Worm (Caenorhabditis elegans): ENCODE measurements around the gene T05A10.6.

Gene T05A10.6

DNA sequence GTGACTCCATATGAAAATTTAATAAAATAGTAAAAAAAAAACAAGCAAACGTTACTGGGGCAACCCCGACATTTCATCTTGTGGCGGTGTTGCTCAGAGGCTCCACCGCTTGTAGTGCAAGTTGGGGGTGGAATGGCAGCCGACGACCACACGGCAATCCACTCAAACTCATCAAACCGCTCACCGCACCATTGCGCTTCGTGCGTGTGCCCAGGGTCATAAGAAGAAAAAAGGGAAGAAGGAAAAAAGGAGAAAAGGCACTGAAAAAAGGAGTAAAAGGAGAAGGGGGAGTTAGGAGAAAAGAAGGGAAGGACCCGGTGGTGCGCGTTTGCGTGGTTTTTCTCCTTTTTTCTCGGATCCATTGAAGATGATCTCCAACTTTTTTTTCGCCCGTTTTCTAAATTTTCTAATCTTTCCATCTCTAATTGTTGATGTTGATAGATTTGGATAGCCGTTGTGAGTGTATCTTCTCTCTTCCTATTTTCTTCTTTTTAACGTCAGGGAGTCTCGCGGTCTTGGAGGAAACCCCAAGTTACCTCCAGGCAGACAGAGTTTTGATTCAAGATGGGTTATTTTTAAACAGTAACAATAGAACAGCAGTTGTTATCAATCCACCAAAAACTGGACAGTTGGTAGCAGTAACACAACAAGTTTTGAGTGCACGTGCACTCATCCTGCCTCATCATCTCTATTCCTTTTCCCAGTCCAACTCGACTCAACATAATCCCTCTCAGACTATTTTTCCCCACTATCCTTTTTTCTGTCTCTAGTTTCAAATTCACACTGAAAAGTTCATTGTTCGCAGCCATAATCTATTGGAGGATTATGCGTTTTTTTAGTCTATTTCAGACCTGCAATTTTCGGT is 26.0 kb downstream of the T05A10.6 start:
- TF ChIP-seq klf-2 (GFP tag; conservative IDR thresholded peaks at IDR 0.05): no peak
- no peak for TF ChIP-seq med-1 (GFP tag; optimal IDR thresholded peaks at IDR 0.05; ENCODE audit: insufficient read depth)
- TF ChIP-seq ztf-23 (GFP tag; IDR thresholded peaks at IDR 0.05): no peak
- no peak for TF ChIP-seq ztf-29 (GFP tag; IDR thresholded peaks at IDR 0.05)
- TF ChIP-seq cog-1 (tag; optimal IDR thresholded peaks at IDR 0.05): no peak
- no peak for TF ChIP-seq T22C8.4 (GFP tag; IDR thresholded peaks at IDR 0.05)
- no peak for TF ChIP-seq flt-1 (GFP tag; IDR thresholded peaks at IDR 0.05)
- TF ChIP-seq ref-1 (GFP tag; conservative IDR thresholded peaks at IDR 0.05): no peak
- no peak for TF ChIP-seq tab-1 (GFP tag; IDR thresholded peaks at IDR 0.05)

- no peak for TF ChIP-seq T22C8.4 (GFP tag; IDR thresholded peaks at IDR 0.05)
- TF ChIP-seq med-1 (GFP tag; optimal IDR thresholded peaks at IDR 0.05; ENCODE audit: insufficient read depth): no peak
- TF ChIP-seq flt-1 (GFP tag; IDR thresholded peaks at IDR 0.05): 0 out of 2 replicates have a peak, but pooled peaks have one; percentile 19
These were observed 26.9 kb downstream of the T05A10.6 start for ce11 chrX:10767669-10768068.

DNA sequence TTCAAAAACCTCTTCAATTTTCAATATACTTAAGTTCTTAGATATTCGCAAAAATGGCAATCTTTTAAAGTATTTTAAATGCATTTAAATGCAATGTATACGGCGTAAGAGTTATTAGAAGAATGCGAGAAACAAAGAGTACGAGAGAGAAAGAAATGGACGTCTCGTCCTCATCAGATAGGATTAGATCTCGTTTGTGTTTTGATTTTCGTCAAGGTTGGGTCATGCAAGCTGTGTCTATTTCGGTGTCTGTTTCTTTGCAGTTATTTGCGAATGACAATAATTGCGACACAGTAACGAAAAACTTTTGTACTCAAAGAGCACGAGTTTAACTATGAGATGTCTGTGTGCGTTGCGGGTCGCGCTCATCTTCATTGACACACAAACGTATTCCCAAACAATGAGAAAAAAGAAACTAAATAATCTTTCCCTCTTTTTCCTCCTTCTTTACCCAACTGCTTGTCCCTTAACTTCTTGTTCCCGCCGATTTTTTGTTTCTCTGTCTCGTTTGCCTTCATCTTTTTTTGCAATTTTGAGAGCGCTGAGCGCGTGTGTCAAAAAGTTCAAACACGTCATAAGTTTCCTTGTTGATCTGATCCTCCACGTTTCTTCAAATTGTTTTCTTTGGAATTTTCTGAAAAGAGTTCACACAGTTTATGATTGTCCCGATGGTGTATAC is 27.4 kb downstream of the T05A10.6 start:
- TF ChIP-seq tab-1 (GFP tag; IDR thresholded peaks at IDR 0.05): no peak
- TF ChIP-seq ztf-29 (GFP tag; IDR thresholded peaks at IDR 0.05): no peak
- TF ChIP-seq ref-1 (GFP tag; conservative IDR thresholded peaks at IDR 0.05): no peak
- no peak for TF ChIP-seq T22C8.4 (GFP tag; IDR thresholded peaks at IDR 0.05)
- TF ChIP-seq cog-1 (tag; optimal IDR thresholded peaks at IDR 0.05): no peak
- TF ChIP-seq med-1 (GFP tag; optimal IDR thresholded peaks at IDR 0.05; ENCODE audit: insufficient read depth): no peak
- no peak for TF ChIP-seq ztf-23 (GFP tag; IDR thresholded peaks at IDR 0.05)
- TF ChIP-seq flt-1 (GFP tag; IDR thresholded peaks at IDR 0.05): no peak
- no peak for TF ChIP-seq klf-2 (GFP tag; conservative IDR thresholded peaks at IDR 0.05)

DNA sequence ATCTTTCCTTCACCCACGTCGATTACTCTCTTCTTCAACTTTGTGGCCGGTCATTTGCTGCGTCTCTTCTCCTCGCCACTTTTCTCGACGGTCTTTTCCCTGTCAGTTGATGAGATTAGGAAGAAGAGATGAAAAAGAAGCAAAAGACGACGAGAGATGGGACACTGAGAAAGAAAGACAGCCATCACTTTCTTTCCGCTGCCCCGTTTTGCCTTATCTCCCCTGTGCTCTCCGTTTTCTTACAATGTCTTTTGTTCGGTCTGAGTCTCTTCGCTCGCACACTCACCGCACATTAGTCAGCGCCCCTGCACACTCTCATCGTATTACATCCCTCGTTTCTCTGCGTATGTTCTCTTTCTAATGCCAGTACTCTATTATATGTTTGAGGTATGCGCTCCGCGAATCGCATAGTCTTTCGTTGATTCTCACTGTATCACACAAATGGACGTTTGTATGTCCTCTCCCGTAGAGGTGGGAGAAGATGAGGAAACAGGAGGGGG is 28.4 kb downstream of the T05A10.6 start:
- TF ChIP-seq cog-1 (tag; optimal IDR thresholded peaks at IDR 0.05): peak; percentile 96
- no peak for TF ChIP-seq ztf-29 (GFP tag; IDR thresholded peaks at IDR 0.05)
- TF ChIP-seq ztf-23 (GFP tag; IDR thresholded peaks at IDR 0.05): no peak
- TF ChIP-seq flt-1 (GFP tag; IDR thresholded peaks at IDR 0.05): peak; percentile 64; the same call in 1 of the 2 replicates
- 0 out of 2 replicates have a peak, but pooled peaks have one; percentile 28 for TF ChIP-seq tab-1 (GFP tag; IDR thresholded peaks at IDR 0.05)

ce11 chrX:10763383-10763782 is 31.2 kb downstream of the T05A10.6 start:
- TF ChIP-seq tab-1 (GFP tag; IDR thresholded peaks at IDR 0.05) (no peak), T22C8.4 (GFP tag; IDR thresholded peaks at IDR 0.05) (no peak)

DNA sequence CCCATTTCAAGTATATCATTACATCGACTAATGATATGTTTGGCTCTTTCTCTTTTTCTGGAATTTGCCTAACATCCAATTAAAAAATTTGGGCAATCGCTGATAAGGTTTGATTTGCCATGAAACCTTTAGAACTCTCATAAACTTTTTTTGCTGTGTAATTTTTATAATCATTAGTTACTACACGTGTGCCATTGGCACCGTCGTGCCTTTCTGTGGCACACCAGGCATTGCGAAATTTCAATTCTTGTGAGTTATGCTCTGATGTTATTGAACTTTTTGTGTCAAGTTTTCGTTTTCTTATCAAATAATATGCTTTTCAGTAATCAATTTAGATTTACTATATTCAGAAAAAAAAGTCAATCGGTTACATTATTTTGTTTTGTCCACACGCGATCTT is 33.6 kb downstream of the T05A10.6 start:
- TF ChIP-seq tab-1 (GFP tag; IDR thresholded peaks at IDR 0.05) (no peak), ztf-29 (GFP tag; IDR thresholded peaks at IDR 0.05) (no peak), T22C8.4 (GFP tag; IDR thresholded peaks at IDR 0.05) (no peak), cog-1 (tag; optimal IDR thresholded peaks at IDR 0.05) (no peak), ztf-23 (GFP tag; IDR thresholded peaks at IDR 0.05) (no peak), med-1 (GFP tag; optimal IDR thresholded peaks at IDR 0.05; ENCODE audit: insufficient read depth) (no peak), klf-2 (GFP tag; conservative IDR thresholded peaks at IDR 0.05) (no peak), flt-1 (GFP tag; IDR thresholded peaks at IDR 0.05) (no peak), ref-1 (GFP tag; conservative IDR thresholded peaks at IDR 0.05) (no peak)

DNA sequence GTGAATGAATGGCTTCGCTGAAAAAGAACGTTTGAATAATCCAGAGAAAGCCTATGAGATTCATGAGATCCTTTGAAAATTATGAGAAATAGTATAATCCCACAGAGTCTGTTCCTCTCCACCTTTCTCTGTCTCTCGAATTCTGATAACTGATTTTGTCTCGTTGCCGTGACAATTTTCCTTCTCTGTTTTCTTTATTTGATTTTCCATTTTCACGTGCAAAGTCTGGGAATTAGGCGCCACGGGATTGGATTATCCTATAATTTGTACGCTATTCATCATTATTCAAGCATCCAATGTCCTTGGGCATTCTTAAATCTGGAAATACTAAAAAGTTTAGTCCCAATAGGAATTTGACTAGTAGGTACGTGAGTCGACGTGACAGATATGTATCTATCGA is 36.1 kb downstream of the T05A10.6 start:
- TF ChIP-seq cog-1 (tag; optimal IDR thresholded peaks at IDR 0.05) (no peak), klf-2 (GFP tag; conservative IDR thresholded peaks at IDR 0.05) (no peak), T22C8.4 (GFP tag; IDR thresholded peaks at IDR 0.05) (no peak), ref-1 (GFP tag; conservative IDR thresholded peaks at IDR 0.05) (no peak), med-1 (GFP tag; optimal IDR thresholded peaks at IDR 0.05; ENCODE audit: insufficient read depth) (no peak), ztf-23 (GFP tag; IDR thresholded peaks at IDR 0.05) (no peak), ztf-29 (GFP tag; IDR thresholded peaks at IDR 0.05) (no peak), flt-1 (GFP tag; IDR thresholded peaks at IDR 0.05) (no peak), tab-1 (GFP tag; IDR thresholded peaks at IDR 0.05) (no peak)

DNA sequence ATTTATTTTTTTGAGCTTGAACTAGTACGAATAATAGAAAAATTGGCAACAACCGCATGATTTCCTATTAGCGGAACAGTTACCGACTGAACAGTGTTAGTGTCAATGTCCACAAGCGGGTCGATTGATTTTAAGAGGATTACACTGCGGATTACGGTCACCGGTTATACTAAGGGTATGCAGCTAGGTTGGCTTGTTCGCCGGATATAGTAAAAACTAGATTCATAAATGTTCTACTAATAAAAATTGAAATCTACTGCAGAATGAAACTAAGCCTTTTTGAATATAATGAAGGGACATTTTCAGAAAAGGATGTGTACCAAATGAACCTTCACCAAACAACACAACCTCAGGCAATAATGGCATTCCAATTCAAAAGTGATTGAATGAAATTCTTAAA is 36.9 kb downstream of the T05A10.6 start, which contains the start of gene R07A4.4:
Gene R07A4.4, minus strand, starts transcription at position 101 of the 400 bp plus-strand sequence.
- no peak for TF ChIP-seq cog-1 (tag; optimal IDR thresholded peaks at IDR 0.05)
- no peak for TF ChIP-seq med-1 (GFP tag; optimal IDR thresholded peaks at IDR 0.05; ENCODE audit: insufficient read depth)
- no peak for TF ChIP-seq ztf-23 (GFP tag; IDR thresholded peaks at IDR 0.05)
- no peak for TF ChIP-seq klf-2 (GFP tag; conservative IDR thresholded peaks at IDR 0.05)
- TF ChIP-seq flt-1 (GFP tag; IDR thresholded peaks at IDR 0.05): no peak
- TF ChIP-seq ztf-29 (GFP tag; IDR thresholded peaks at IDR 0.05): no peak
- no peak for TF ChIP-seq tab-1 (GFP tag; IDR thresholded peaks at IDR 0.05)
- TF ChIP-seq ref-1 (GFP tag; conservative IDR thresholded peaks at IDR 0.05): no peak
- TF ChIP-seq T22C8.4 (GFP tag; IDR thresholded peaks at IDR 0.05): no peak

DNA sequence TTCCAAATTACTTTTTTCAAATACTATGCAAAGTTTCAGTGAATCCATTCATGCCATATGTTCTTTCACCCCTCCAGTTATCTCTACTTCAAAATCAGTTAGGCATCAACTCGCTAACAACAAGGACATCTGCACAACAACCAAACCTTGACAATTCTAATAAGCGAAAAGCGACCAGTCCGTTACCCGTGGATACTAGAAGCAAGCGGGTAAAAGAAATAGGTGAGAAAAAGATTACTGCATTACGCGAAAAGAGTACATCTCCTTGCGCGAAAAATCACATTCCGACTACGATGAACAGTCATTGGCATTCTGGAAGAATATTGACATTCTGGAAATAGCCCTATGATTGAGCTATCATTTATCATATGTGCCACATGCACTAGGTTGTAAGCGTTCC is 38.4 kb downstream of the T05A10.6 start:
- TF ChIP-seq ref-1 (GFP tag; conservative IDR thresholded peaks at IDR 0.05) (no peak), flt-1 (GFP tag; IDR thresholded peaks at IDR 0.05) (no peak), ztf-29 (GFP tag; IDR thresholded peaks at IDR 0.05) (no peak), med-1 (GFP tag; optimal IDR thresholded peaks at IDR 0.05; ENCODE audit: insufficient read depth) (no peak), tab-1 (GFP tag; IDR thresholded peaks at IDR 0.05) (no peak), klf-2 (GFP tag; conservative IDR thresholded peaks at IDR 0.05) (no peak), cog-1 (tag; optimal IDR thresholded peaks at IDR 0.05) (no peak), ztf-23 (GFP tag; IDR thresholded peaks at IDR 0.05) (no peak), T22C8.4 (GFP tag; IDR thresholded peaks at IDR 0.05) (no peak)
